Fruit fly (Drosophila melanogaster): ENCODE data around the gene Pi4KIIIalpha.
A peak's percentile ranks its signal among the peaks of the same experiment; 100 is the strongest.

Pi4KIIIalpha gene

dm6 chrX:2624525-2625006 is at the start of gene Pi4KIIIalpha, which contains the start of gene brv3 (continued):
- TF ChIP-seq Sin3A (optimal IDR thresholded peaks at IDR 0.05) (peak; percentile 49), Bdp1 (GFP tag; optimal IDR thresholded peaks at IDR 0.05) (no peak), Hr39 (optimal IDR thresholded peaks at IDR 0.05) (no peak), pfk (GFP tag; optimal IDR thresholded peaks at IDR 0.05) (no peak), Lhr (GFP tag; optimal IDR thresholded peaks at IDR 0.05) (peak; percentile 44), pho (GFP tag; optimal IDR thresholded peaks at IDR 0.05) (no peak), wdn (GFP tag; IDR thresholded peaks at IDR 0.05) (no peak), ap (GFP tag; IDR thresholded peaks at IDR 0.05) (no peak), Hey (tag; optimal IDR thresholded peaks at IDR 0.05) (no peak), CG17359 (tag; optimal IDR thresholded peaks at IDR 0.05) (peak; percentile 69), CG4617 (GFP tag; optimal IDR thresholded peaks at IDR 0.05; ENCODE audit: borderline replicate concordance) (peak; percentile 71), CG13424 (tag; optimal IDR thresholded peaks at IDR 0.05) (no peak), CG15696 (tag; optimal IDR thresholded peaks at IDR 0.05) (no peak), ewg (GFP tag; optimal IDR thresholded peaks at IDR 0.05) (no peak), CG34422 (GFP tag; IDR thresholded peaks at IDR 0.05) (0 out of 3 replicates have a peak, but pooled peaks have one; percentile 16), Scr (GFP tag; IDR thresholded peaks at IDR 0.05; ENCODE audit: partially characterized antibody) (0 out of 2 replicates have a peak, but pooled peaks have one; percentile 28), CG11085 (GFP tag; IDR thresholded peaks at IDR 0.05) (no peak), Atf6 (GFP tag; IDR thresholded peaks at IDR 0.05) (no peak), CG17186 (GFP tag; optimal IDR thresholded peaks at IDR 0.05) (peak; percentile 22), p53 (GFP tag; optimal IDR thresholded peaks at IDR 0.05) (no peak), chm (GFP tag; IDR thresholded peaks at IDR 0.05) (no peak), CHES-1-like (GFP tag; optimal IDR thresholded peaks at IDR 0.05) (no peak), Bgb (GFP tag; IDR thresholded peaks at IDR 0.05; ENCODE audit: partially characterized antibody) (peak; percentile 40; the same call in 1 of the 2 replicates), dysf (GFP tag; IDR thresholded peaks at IDR 0.05) (no peak), trem (tag; optimal IDR thresholded peaks at IDR 0.05) (peak; percentile 22), gem (tag; optimal IDR thresholded peaks at IDR 0.05) (no peak), CG9215 (GFP tag; IDR thresholded peaks at IDR 0.05) (no peak), CG8290 (GFP tag; optimal IDR thresholded peaks at IDR 0.05) (no peak), CG8290 (tag; optimal IDR thresholded peaks at IDR 0.05) (no peak), Dref (GFP tag; IDR thresholded peaks at IDR 0.05) (peak; percentile 52), chinmo (GFP tag; IDR thresholded peaks at IDR 0.05; ENCODE audit: partially characterized antibody) (0 out of 4 replicates have a peak, but pooled peaks have one; percentile 34), klu (GFP tag; IDR thresholded peaks at IDR 0.05) (no peak), zf30C (GFP tag; optimal IDR thresholded peaks at IDR 0.05) (no peak), CG6175 (GFP tag; IDR thresholded peaks at IDR 0.05) (no peak)

dm6 chrX:2580319-2581008 is 44.1 kb upstream of the Pi4KIIIalpha start, which contains the start of the genes Vha36-3 and AANATL7:
TSS of gene Vha36-3 (minus strand) at chrX:2580560.
TSS of gene AANATL7 (plus strand) at chrX:2580958.
- TF ChIP-seq CG4707 (GFP tag; optimal IDR thresholded peaks at IDR 0.05) (no peak), pzg (GFP tag; optimal IDR thresholded peaks at IDR 0.05) (no peak), CG13296 (GFP tag; optimal IDR thresholded peaks at IDR 0.05) (no peak), fru (optimal IDR thresholded peaks at IDR 0.05) (no peak), cad (GFP tag; optimal IDR thresholded peaks at IDR 0.05) (no peak), Dll (GFP tag; IDR thresholded peaks at IDR 0.05; ENCODE audit: partially characterized antibody) (no peak), HLH4C (GFP tag; IDR thresholded peaks at IDR 0.05; ENCODE audit: partially characterized antibody) (no peak), kah (GFP tag; optimal IDR thresholded peaks at IDR 0.05) (peak; percentile 28), ara (GFP tag; IDR thresholded peaks at IDR 0.05) (no peak), Eip74EF (GFP tag; optimal IDR thresholded peaks at IDR 0.05) (no peak), CG4730 (GFP tag; IDR thresholded peaks at IDR 0.05) (no peak), p53 (GFP tag; optimal IDR thresholded peaks at IDR 0.05) (no peak), crp (GFP tag; optimal IDR thresholded peaks at IDR 0.05) (peak in 1 of 2 experiments; percentile 63), CG2678 (tag; optimal IDR thresholded peaks at IDR 0.05) (no peak), Deaf1 (tag; optimal IDR thresholded peaks at IDR 0.05) (peak; percentile 90), CG12104 (GFP tag; optimal IDR thresholded peaks at IDR 0.05) (no peak)
